Fruit fly (Drosophila melanogaster) whole organism, wandering third instar larva: ENCODE results near the gene Atg13.
A peak's percentile ranks its signal among the peaks of the same experiment; 100 is the strongest.

Experiments
- OdsH ChIP-seq: fragments of 200-800 bp; sonication (Bioruptor generic); optimal IDR thresholded peaks from 2 replicates; lab custom pipeline; 2016; ENCODE audit warnings: missing biosample characterization, mild to moderate bottlenecking, missing genetic modification characterization
- ey ChIP-seq: fragments of 200-800 bp; sonication (Bioruptor generic); optimal IDR thresholded peaks from 2 replicates; lab custom pipeline; 2016; ENCODE audit warnings: missing biosample characterization, missing genetic modification characterization
- h ChIP-seq: fragments of 200-800 bp; sonication (Bioruptor generic); optimal IDR thresholded peaks from 3 replicates; lab custom pipeline; 2016; ENCODE audit warnings: missing biosample characterization, mild to moderate bottlenecking, missing genetic modification characterization
- lola ChIP-seq: fragments of >200 bp; optimal IDR thresholded peaks from 2 replicates; lab custom pipeline; 2017; ENCODE audit warnings: missing biosample characterization, missing genetic modification characterization
- usp ChIP-seq: fragments of >200 bp; optimal IDR thresholded peaks from 2 replicates; lab custom pipeline; 2017; ENCODE audit warnings: missing biosample characterization, missing genetic modification characterization

DNA sequence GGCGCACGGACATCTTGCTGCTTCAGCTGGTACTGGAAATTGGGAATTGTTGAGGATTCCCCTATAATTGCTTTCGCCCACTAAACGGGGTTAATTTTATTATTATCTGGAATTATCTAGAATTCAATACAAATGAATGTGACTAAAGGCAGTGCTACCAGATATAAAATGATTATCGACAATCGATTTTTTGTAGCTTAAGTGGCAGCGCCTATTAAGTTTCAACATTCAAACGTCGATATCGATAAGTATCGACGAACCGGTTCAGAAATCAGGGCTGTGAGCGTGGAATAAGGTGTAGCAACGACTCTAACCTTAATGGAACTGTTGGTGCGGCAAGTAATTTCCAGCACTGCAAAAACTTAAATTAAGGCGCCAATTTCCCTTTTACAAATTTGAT is 44.5 kb upstream of the Atg13 start, which contains the start of gene Sgt1:
- peak; percentile 39 for TF ChIP-seq ey
- no peak for TF ChIP-seq lola (GFP tag; lab: Kevin White, UChicago)
- no peak for TF ChIP-seq usp (GFP tag; lab: Kevin White, UChicago)
- no peak for TF ChIP-seq h (GFP tag; lab: Kevin White, UChicago)
- peak; percentile 36 for TF ChIP-seq OdsH (GFP tag; lab: Kevin White, UChicago)
